Fruit fly (Drosophila melanogaster) S2 (cell line): Measurements from ENCODE around the gene Obp99b.

Experiments
- CG8478 ChIP-seq: fragments of >200 bp; optimal IDR thresholded peaks from 2 replicates; lab custom pipeline; 2018
- CTCF ChIP-seq, 2 experiments: fragments of >200 bp; optimal IDR thresholded peaks; 2 replicates each; lab custom pipeline; 2018

Obp99b gene

dm6 chr3R:29748591-29749303, 32.1 kb upstream of the Obp99b start, which contains the start of the genes ATPsyngamma and yata:
Gene ATPsyngamma, minus strand, starts transcription at chr3R:29749163.
Gene yata, plus strand, starts transcription at chr3R:29749219.
- TF ChIP-seq CTCF (optimal IDR thresholded peaks at IDR 0.05; lab: Kevin White, UChicago) (no peak), CG8478 (no peak)

- TF ChIP-seq CTCF (optimal IDR thresholded peaks at IDR 0.05; lab: Kevin White, UChicago) (peak; percentile 18 to 55), CG8478 (no peak)
Observed at dm6 chr3R:29745056-29745455, 28.4 kb upstream of the Obp99b start, which contains the start of the genes Wdr24 and IntS11. Gene Wdr24, minus strand, starts transcription at chr3R:29745092. Gene IntS11, plus strand, starts transcription at chr3R:29745337.

- TF ChIP-seq CG8478 (no peak), CTCF (optimal IDR thresholded peaks at IDR 0.05; lab: Kevin White, UChicago) (no peak)
Observed at dm6 chr3R:29740078-29740477, 23.4 kb upstream of the Obp99b start.

- no peak for TF ChIP-seq CG8478
- TF ChIP-seq CTCF (optimal IDR thresholded peaks at IDR 0.05; lab: Kevin White, UChicago): no peak
Observed at dm6 chr3R:29737891-29738290, 21.2 kb upstream of the Obp99b start, which contains the start of gene Gnpnat. Gene Gnpnat, plus strand, starts transcription at chr3R:29738275.

- TF ChIP-seq CG8478: no peak
- TF ChIP-seq CTCF (optimal IDR thresholded peaks at IDR 0.05; lab: Kevin White, UChicago): no peak
Observed at dm6 chr3R:29736678-29737093, 20.0 kb upstream of the Obp99b start, which contains the start of the genes CG7601 and CIA30. Gene CG7601, minus strand, starts transcription at chr3R:29736745. Gene CIA30, plus strand, starts transcription at chr3R:29736965.

- TF ChIP-seq CG8478: no peak
- TF ChIP-seq CTCF (optimal IDR thresholded peaks at IDR 0.05; lab: Kevin White, UChicago): no peak
Observed at dm6 chr3R:29726277-29726676, 9.6 kb upstream of the Obp99b start.

- TF ChIP-seq CTCF (optimal IDR thresholded peaks at IDR 0.05; lab: Kevin White, UChicago): peak; percentile 52
- no peak for TF ChIP-seq CG8478
Observed at dm6 chr3R:29725577-29726240, 9.0 kb upstream of the Obp99b start, which contains the start of gene Kul. Gene Kul, plus strand, starts transcription at chr3R:29725830.

dm6 chr3R:29724745-29725144, 8.0 kb upstream of the Obp99b start, which contains the start of the genes Naa40 and CG18731:
Gene Naa40, minus strand, starts transcription at chr3R:29724950.
Gene CG18731, plus strand, starts transcription at chr3R:29725027.
- TF ChIP-seq CTCF (optimal IDR thresholded peaks at IDR 0.05; lab: Kevin White, UChicago) (no peak), CG8478 (no peak)

dm6 chr3R:29723048-29723656, 6.5 kb upstream of the Obp99b start, which contains the start of gene Pcd:
Gene Pcd, plus strand, starts transcription at chr3R:29723163.
- TF ChIP-seq CTCF (optimal IDR thresholded peaks at IDR 0.05; lab: Kevin White, UChicago) (no peak), CG8478 (no peak)

- TF ChIP-seq CG8478: no peak
- TF ChIP-seq CTCF (optimal IDR thresholded peaks at IDR 0.05; lab: Kevin White, UChicago): no peak
Observed at dm6 chr3R:29722238-29722637, 5.5 kb upstream of the Obp99b start, which contains the start of gene CG34296. Gene CG34296, plus strand, starts transcription at chr3R:29722538.

dm6 chr3R:29718363-29718762, 1.7 kb upstream of the Obp99b start, which contains the start of gene CG15506:
Gene CG15506, plus strand, starts transcription at chr3R:29718663.
- TF ChIP-seq CTCF (optimal IDR thresholded peaks at IDR 0.05; lab: Kevin White, UChicago) (no peak), CG8478 (no peak)

- no peak for TF ChIP-seq CG8478
- TF ChIP-seq CTCF (optimal IDR thresholded peaks at IDR 0.05; lab: Kevin White, UChicago): no peak
Observed at dm6 chr3R:29717519-29717918, 823 bp upstream of the Obp99b start.

- TF ChIP-seq CTCF (optimal IDR thresholded peaks at IDR 0.05; lab: Kevin White, UChicago) (peak; percentile 84 to 88), CG8478 (no peak)
Observed at dm6 chr3R:29716043-29716781, 484 bp downstream of the Obp99b start.

- TF ChIP-seq CTCF (optimal IDR thresholded peaks at IDR 0.05; lab: Kevin White, UChicago) (no peak), CG8478 (no peak)
Observed at dm6 chr3R:29715277-29715676, 1.4 kb downstream of the Obp99b start, which contains the start of gene Dup99B. Gene Dup99B, minus strand, starts transcription at chr3R:29715377.
